Worm (Caenorhabditis elegans): ENCODE results near the gene dgn-2.

DNA sequence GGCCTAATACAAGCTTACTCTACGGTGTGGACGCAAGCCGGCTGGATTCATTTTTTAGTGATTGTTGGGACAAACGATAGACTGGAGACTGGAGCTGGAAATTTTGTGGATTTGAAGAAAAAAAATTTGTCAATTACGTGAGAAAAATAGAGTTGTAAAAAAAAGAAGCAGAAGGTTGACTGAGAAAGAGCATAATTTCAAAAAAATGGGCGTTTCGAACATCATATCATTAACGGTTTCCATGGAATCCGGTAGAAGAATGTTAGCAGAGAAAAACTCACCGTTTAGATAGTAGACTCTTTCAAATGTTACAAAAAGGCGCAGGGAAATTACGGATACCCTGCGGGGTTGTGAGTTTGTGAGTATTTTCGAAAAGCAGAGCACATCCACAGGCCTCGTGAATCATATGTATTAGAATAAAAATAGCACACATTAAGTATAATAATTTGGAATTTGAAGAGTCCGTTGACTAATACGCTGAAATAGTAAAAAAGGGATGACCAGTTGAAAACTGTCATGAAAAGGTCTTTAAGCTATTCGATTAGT is 3.5 kb upstream of the dgn-2 start, which contains the start of gene F56C3.7:
- no peak for TF ChIP-seq lin-54 (GFP tag; optimal IDR thresholded peaks at IDR 0.05)
- TF ChIP-seq F23B12.7 (tag; optimal IDR thresholded peaks at IDR 0.05; ENCODE audit: insufficient read depth): no peak
- no peak for TF ChIP-seq pha-4 (tag; optimal IDR thresholded peaks at IDR 0.05)
